Fruit fly (Drosophila melanogaster): Measurements from ENCODE around the gene Mgat2.

- TF ChIP-seq CG7271 (tag; optimal IDR thresholded peaks at IDR 0.05) (no peak), chinmo (GFP tag; IDR thresholded peaks at IDR 0.05; ENCODE audit: partially characterized antibody) (no peak), D19A (tag; optimal IDR thresholded peaks at IDR 0.05) (no peak), CG4617 (GFP tag; optimal IDR thresholded peaks at IDR 0.05; ENCODE audit: borderline replicate concordance) (no peak), MTF-1 (GFP tag; optimal IDR thresholded peaks at IDR 0.05; ENCODE audit: borderline replicate concordance) (no peak), CG2202 (tag; optimal IDR thresholded peaks at IDR 0.05) (no peak), CG5180 (GFP tag; optimal IDR thresholded peaks at IDR 0.05) (no peak), CG15696 (tag; optimal IDR thresholded peaks at IDR 0.05) (no peak)
These were observed 48.2 kb upstream of the Mgat2 start for dm6 chr3R:30070198-30070597.

All from whole organism, embryonic.